Worm (Caenorhabditis elegans) whole organism, young adult: ENCODE data around the gene srlf-31.

Experiments
- ama-1 ChIP-seq, 3 experiments: fragments of 150-350 bp in 1 of 3; sonication (generic microtip) in 2 of 3; optimal IDR thresholded peaks; 2 replicates each; lab custom pipeline; 2014 to 2018; ENCODE audit warnings: missing biosample characterization in 2 of 3, missing genetic modification characterization in 2 of 3, missing genetic modification reagents in 2 of 3
- lsy-27 ChIP-seq: sonication (generic microtip); optimal IDR thresholded peaks from 2 replicates; lab custom pipeline; 2017; ENCODE audit warnings: missing genetic modification characterization, mild to moderate bottlenecking, missing compliant biosample characterization, antibody characterized with exemption, missing genotype, borderline replicate concordance; ENCODE audit not compliant: insufficient read depth
- nhr-90 ChIP-seq: sonication (generic microtip); optimal IDR thresholded peaks from 2 replicates; lab custom pipeline; 2016; ENCODE audit warnings: missing genotype, mild to moderate bottlenecking, missing genetic modification characterization, missing compliant biosample characterization
- unc-130 ChIP-seq: sonication (generic microtip); optimal IDR thresholded peaks from 2 replicates; lab custom pipeline; 2016; ENCODE audit warnings: missing genetic modification reagents, missing genetic modification characterization, missing compliant biosample characterization

ce11 chrIV:11965327-11965726, 42.4 kb upstream of the srlf-31 start, which contains the start of gene srj-1:
- TF ChIP-seq nhr-90 = no peak
- no peak for TF ChIP-seq ama-1 (optimal IDR thresholded peaks at IDR 0.05; lab: Kevin White, UChicago)
- no peak for TF ChIP-seq ama-1 (GFP tag; optimal IDR thresholded peaks at IDR 0.05; lab: Kevin White, UChicago)
- TF ChIP-seq lsy-27 (tag; lab: Kevin White, UChicago) = no peak
- TF ChIP-seq unc-130 = no peak
